Fruit fly (Drosophila melanogaster): ENCODE data around the gene CG17564.

- TF ChIP-seq CG14655 (GFP tag; optimal IDR thresholded peaks at IDR 0.05): no peak
- TF ChIP-seq Ets98B (GFP tag; IDR thresholded peaks at IDR 0.05): no peak
- no peak for TF ChIP-seq CG8159 (tag; optimal IDR thresholded peaks at IDR 0.05)
- no peak for TF ChIP-seq rn (GFP tag; IDR thresholded peaks at IDR 0.05)
- no peak for TF ChIP-seq CG4496 (GFP tag; IDR thresholded peaks at IDR 0.05)
- TF ChIP-seq CG12605 (GFP tag; IDR thresholded peaks at IDR 0.05): no peak
- TF ChIP-seq gl (tag; optimal IDR thresholded peaks at IDR 0.05): no peak
- TF ChIP-seq Snoo (tag; optimal IDR thresholded peaks at IDR 0.05): no peak
- TF ChIP-seq CG8301 (tag; optimal IDR thresholded peaks at IDR 0.05): no peak
- no peak for TF ChIP-seq CG10348 (GFP tag; IDR thresholded peaks at IDR 0.05)
- no peak for TF ChIP-seq fd96Ca (GFP tag; IDR thresholded peaks at IDR 0.05)
- TF ChIP-seq Pif1A (GFP tag; optimal IDR thresholded peaks at IDR 0.05): no peak
- TF ChIP-seq CG17806 (tag; optimal IDR thresholded peaks at IDR 0.05): no peak
- no peak for TF ChIP-seq CG32121 (GFP tag; IDR thresholded peaks at IDR 0.05)
These were observed 19.6 kb upstream of the CG17564 start for dm6 chr2L:19319334-19319733.

Measured in whole organism, pupa.